Fruit fly (Drosophila melanogaster): ENCODE results near the gene CG32409.
A peak's percentile ranks its signal among the peaks of the same experiment; 100 is the strongest.

CG32409 gene

DNA sequence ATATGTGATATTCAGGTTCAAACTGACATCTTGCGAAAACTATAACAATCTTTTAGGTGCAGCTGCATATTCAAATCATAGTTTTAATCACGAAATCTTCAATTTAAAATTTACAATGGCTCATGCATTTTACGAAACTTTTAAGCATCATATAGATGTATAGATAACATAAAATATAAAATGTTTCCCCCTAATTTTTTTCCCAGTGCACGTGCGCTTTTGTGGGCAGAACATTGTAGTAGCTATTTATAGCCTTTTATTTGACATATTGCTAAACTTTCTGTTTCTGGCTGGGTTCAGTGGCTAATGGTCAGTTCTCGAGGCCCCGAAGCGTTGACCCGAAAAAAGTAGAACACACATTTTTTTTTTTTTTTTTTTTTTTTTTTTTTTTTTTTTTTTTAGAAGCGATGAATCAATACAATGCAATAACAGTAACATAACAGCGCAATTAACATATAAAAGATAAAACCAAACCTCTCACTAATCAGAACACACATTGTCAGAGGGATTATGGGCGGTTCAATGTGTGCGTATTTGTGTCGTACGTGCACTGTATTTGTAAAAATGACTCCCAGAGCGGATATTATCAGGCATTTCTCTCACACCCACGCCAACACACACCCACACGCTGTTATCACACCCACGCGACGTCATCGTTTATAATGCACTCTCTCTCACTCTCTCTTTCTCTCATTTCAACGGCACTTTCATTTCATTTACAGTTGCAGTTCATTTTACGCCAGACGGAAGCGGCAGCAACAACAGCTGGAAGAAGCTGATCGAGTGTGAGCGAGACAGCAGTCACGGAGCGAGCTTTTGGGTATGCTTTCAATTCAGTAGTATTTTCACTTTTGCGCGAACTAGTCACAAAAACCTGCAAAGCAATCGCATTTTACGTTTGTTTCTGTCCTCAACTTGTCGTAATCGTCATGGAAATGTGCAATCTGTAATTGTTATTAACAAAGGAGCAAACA lies 27.0 kb downstream of the CG32409 start (continued):
- TF ChIP-seq HLH4C (GFP tag; IDR thresholded peaks at IDR 0.05; ENCODE audit: partially characterized antibody) (no peak), CG10147 (GFP tag; optimal IDR thresholded peaks at IDR 0.05) (no peak), ranshi (GFP tag; IDR thresholded peaks at IDR 0.05) (0 out of 2 replicates have a peak, but pooled peaks have one; percentile 41), HLH3B (GFP tag; IDR thresholded peaks at IDR 0.05) (0 out of 2 replicates have a peak, but pooled peaks have one; percentile 21), CG8359 (GFP tag; optimal IDR thresholded peaks at IDR 0.05; ENCODE audit: borderline replicate concordance) (no peak), Hr78 (GFP tag; optimal IDR thresholded peaks at IDR 0.05) (peak in 1 of 2 experiments; percentile 97), CG17912 (GFP tag; optimal IDR thresholded peaks at IDR 0.05) (no peak), CG1024 (GFP tag; IDR thresholded peaks at IDR 0.05) (0 out of 2 replicates have a peak, but pooled peaks have one; percentile 12), lilli (GFP tag; optimal IDR thresholded peaks at IDR 0.05) (peak; percentile 32), tgo (GFP tag; IDR thresholded peaks at IDR 0.05) (peak; percentile 32; the same call in 2 of the 3 replicates), CG4424 (GFP tag; optimal IDR thresholded peaks at IDR 0.05) (peak; percentile 36), lbe (GFP tag; optimal IDR thresholded peaks at IDR 0.05) (no peak), NC2β (GFP tag; optimal IDR thresholded peaks at IDR 0.05) (no peak), al (GFP tag; IDR thresholded peaks at IDR 0.05) (no peak), Ravus (GFP tag; IDR thresholded peaks at IDR 0.05) (no peak), dmrt99B (tag; optimal IDR thresholded peaks at IDR 0.05) (peak; percentile 68), CG3065 (GFP tag; optimal IDR thresholded peaks at IDR 0.05) (no peak), CG7271 (tag; optimal IDR thresholded peaks at IDR 0.05) (no peak), nerfin-1 (tag; optimal IDR thresholded peaks at IDR 0.05) (no peak), CG3838 (GFP tag; optimal IDR thresholded peaks at IDR 0.05) (no peak), CG2120 (GFP tag; optimal IDR thresholded peaks at IDR 0.05) (peak; percentile 65), grau (tag; optimal IDR thresholded peaks at IDR 0.05) (peak; percentile 67), wor (GFP tag; IDR thresholded peaks at IDR 0.05) (peak; percentile 33; the same call in 1 of the 2 replicates), Sox102F (GFP tag; optimal IDR thresholded peaks at IDR 0.05) (peak; percentile 74), CG3726 (GFP tag; IDR thresholded peaks at IDR 0.05) (no peak), CG9797 (GFP tag; optimal IDR thresholded peaks at IDR 0.05) (no peak), CG17385 (GFP tag; optimal IDR thresholded peaks at IDR 0.05) (peak; percentile 42), ewg (GFP tag; optimal IDR thresholded peaks at IDR 0.05) (peak; percentile 43), hbn (GFP tag; IDR thresholded peaks at IDR 0.05; ENCODE audit: partially characterized antibody) (no peak), Rfx (GFP tag; IDR thresholded peaks at IDR 0.05) (peak; percentile 51), Neu2 (GFP tag; optimal IDR thresholded peaks at IDR 0.05; ENCODE audit: borderline replicate concordance) (no peak), Ssrp (tag; optimal IDR thresholded peaks at IDR 0.05) (peak; percentile 55), lov (optimal IDR thresholded peaks at IDR 0.05) (no peak), lov (GFP tag; IDR thresholded peaks at IDR 0.05) (no peak), CG1603 (tag; optimal IDR thresholded peaks at IDR 0.05) (peak; percentile 52), CG42726 (GFP tag; IDR thresholded peaks at IDR 0.05; ENCODE audit: partially characterized antibody) (no peak), Dbx (GFP tag; IDR thresholded peaks at IDR 0.05) (no peak), CG15696 (tag; optimal IDR thresholded peaks at IDR 0.05) (no peak), CG10654 (GFP tag; optimal IDR thresholded peaks at IDR 0.05) (no peak), CG8924 (tag; optimal IDR thresholded peaks at IDR 0.05) (peak; percentile 55), bowl (GFP tag; IDR thresholded peaks at IDR 0.05) (0 out of 2 replicates have a peak, but pooled peaks have one; percentile 12), TFAM (GFP tag; optimal IDR thresholded peaks at IDR 0.05) (no peak), so (GFP tag; IDR thresholded peaks at IDR 0.05) (0 out of 3 replicates have a peak, but pooled peaks have one; percentile 10), Eip74EF (GFP tag; optimal IDR thresholded peaks at IDR 0.05) (peak in 1 of 2 experiments; percentile 42), CG1529 (GFP tag; optimal IDR thresholded peaks at IDR 0.05) (peak; percentile 47), nerfin-2 (GFP tag; IDR thresholded peaks at IDR 0.05; ENCODE audit: partially characterized antibody) (no peak), CG13123 (GFP tag; optimal IDR thresholded peaks at IDR 0.05) (no peak)
